Worm (Caenorhabditis elegans) whole organism, L2 larva: ENCODE results near the gene F21C10.9.

Experiments
- F13H6.1 ChIP-seq: sonication (generic microtip); optimal IDR thresholded peaks from 2 replicates; lab custom pipeline; 2016; ENCODE audit warnings: missing genetic modification characterization, missing compliant biosample characterization
- Y55F3AM.14 ChIP-seq: fragments of 200-800 bp; sonication (Bioruptor generic); optimal IDR thresholded peaks from 2 replicates; lab custom pipeline; 2018; ENCODE audit warnings: mild to moderate bottlenecking, missing genetic modification characterization, missing compliant biosample characterization
- ZK546.5 ChIP-seq: sonication (generic microtip); optimal IDR thresholded peaks from 2 replicates; lab custom pipeline; 2017; ENCODE audit warnings: missing biosample characterization, missing genetic modification characterization
- ceh-82 ChIP-seq: fragments of 150-350 bp; optimal IDR thresholded peaks from 2 replicates; lab custom pipeline; 2014; ENCODE audit warnings: missing biosample characterization, missing genetic modification characterization
- fos-1 ChIP-seq: fragments of 150-350 bp; optimal IDR thresholded peaks from 2 replicates; lab custom pipeline; 2014; ENCODE audit warnings: missing biosample characterization, missing genetic modification characterization
- lin-13 ChIP-seq: fragments of 150-350 bp; optimal IDR thresholded peaks from 2 replicates; lab custom pipeline; 2014; ENCODE audit warnings: missing biosample characterization, missing genetic modification reagents, missing genetic modification characterization
- mab-5 ChIP-seq: fragments of 150-350 bp; optimal IDR thresholded peaks from 2 replicates; lab custom pipeline; 2014; ENCODE audit warnings: missing biosample characterization, missing genetic modification characterization
- nhr-237 ChIP-seq: fragments of 150-350 bp; optimal IDR thresholded peaks from 2 replicates; lab custom pipeline; 2014; ENCODE audit warnings: missing biosample characterization, missing genetic modification characterization
- nhr-25 ChIP-seq: fragments of 150-350 bp; sonication (generic microtip); optimal IDR thresholded peaks from 3 replicates; lab custom pipeline; 2014; ENCODE audit warnings: missing biosample characterization, missing genetic modification characterization
- skn-1 ChIP-seq: sonication (generic microtip); optimal IDR thresholded peaks from 2 replicates; lab custom pipeline; 2017; ENCODE audit warnings: missing biosample characterization, missing genetic modification characterization
- ztf-11 ChIP-seq: sonication (generic microtip); optimal IDR thresholded peaks from 2 replicates; lab custom pipeline; 2017; ENCODE audit warnings: missing biosample characterization, missing genetic modification characterization

- TF ChIP-seq ceh-82 (tag; lab: Kevin White, UChicago) (no peak), ZK546.5 (tag; lab: Kevin White, UChicago) (no peak), mab-5 (tag; lab: Kevin White, UChicago) (no peak), ztf-11 (tag; lab: Kevin White, UChicago) (no peak), nhr-237 (tag; lab: Kevin White, UChicago) (no peak), lin-13 (GFP tag; lab: Kevin White, UChicago) (no peak), skn-1 (no peak), fos-1 (tag; lab: Kevin White, UChicago) (no peak), nhr-25 (peak; percentile 27), F13H6.1 (no peak), Y55F3AM.14 (no peak)
Measured at ce11 chrV:9063134-9063533, 35.4 kb downstream of the F21C10.9 start.
